Worm (Caenorhabditis elegans) whole organism, young adult: ENCODE results near the gene Y45G5AM.7.

ENCODE experiments used
- F33H1.4 ChIP-seq: fragments of 200-800 bp; sonication (Bioruptor generic); IDR thresholded peaks from 2 replicates; pipeline ENCODE4 v1.3.6; 2022; ENCODE audit warnings: missing genetic modification reagents, missing genetic modification characterization, missing compliant biosample characterization
- F49E8.2 ChIP-seq: sonication (generic microtip); optimal IDR thresholded peaks from 3 replicates; lab custom pipeline; 2017; ENCODE audit warnings: missing genetic modification characterization, mild to moderate bottlenecking, missing compliant biosample characterization, antibody characterized with exemption, moderate library complexity; ENCODE audit not compliant: insufficient read depth
- ama-1 ChIP-seq, 3 experiments: fragments of 150-350 bp in 1 of 3; sonication (generic microtip) in 2 of 3; optimal IDR thresholded peaks; 2 replicates each; lab custom pipeline; 2014 to 2018; ENCODE audit warnings: missing biosample characterization in 2 of 3, missing genetic modification characterization in 2 of 3, missing genetic modification reagents in 2 of 3
- ceh-79 ChIP-seq: sonication (generic microtip); optimal IDR thresholded peaks from 2 replicates; lab custom pipeline; 2017; ENCODE audit warnings: mild to moderate bottlenecking, missing genetic modification characterization, missing compliant biosample characterization
- hlh-26 ChIP-seq: fragments of 200-800 bp; sonication (Bioruptor generic); conservative IDR thresholded peaks from 2 replicates; pipeline ENCODE4 v1.3.6; 2022; ENCODE audit warnings: missing genetic modification reagents, missing genetic modification characterization, missing compliant biosample characterization
- hrde-1 ChIP-seq: sonication (generic microtip); optimal IDR thresholded peaks from 2 replicates; lab custom pipeline; 2016; ENCODE audit warnings: missing genetic modification characterization, mild to moderate bottlenecking, missing compliant biosample characterization, moderate library complexity, missing genotype, missing genetic modification reagents, borderline replicate concordance
- hsf-1 ChIP-seq: fragments of 200-800 bp; sonication (Bioruptor generic); IDR thresholded peaks from 2 replicates; pipeline ENCODE4 v1.3.6; 2022; ENCODE audit warnings: missing genetic modification reagents, missing genetic modification characterization, missing compliant biosample characterization
- let-607 ChIP-seq, 2 experiments: fragments of 200-800 bp in 1 of 2; sonication (Bioruptor generic) in 1 of 2; sonication (generic microtip) in 1 of 2; optimal IDR thresholded peaks; 2 replicates each; lab custom pipeline; 2016 to 2018; ENCODE audit warnings: mild to moderate bottlenecking in 2 of 2, missing compliant biosample characterization in 2 of 2, missing genetic modification characterization in 2 of 2, moderate library complexity in 2 of 2, missing genotype in 1 of 2
- sdz-38 ChIP-seq: sonication (generic microtip); optimal IDR thresholded peaks from 2 replicates; lab custom pipeline; 2016; ENCODE audit warnings: missing genotype, missing genetic modification characterization, missing compliant biosample characterization
- snpc-1.1 ChIP-seq: sonication (generic microtip); optimal IDR thresholded peaks from 2 replicates; lab custom pipeline; 2017; ENCODE audit warnings: missing genetic modification characterization, mild to moderate bottlenecking, missing compliant biosample characterization, antibody characterized with exemption, moderate library complexity, missing genotype, missing genetic modification reagents; ENCODE audit not compliant: insufficient read depth
- unc-62 ChIP-seq: fragments of 150-350 bp; optimal IDR thresholded peaks from 2 replicates; lab custom pipeline; 2014; ENCODE audit warnings: missing biosample characterization, missing genetic modification reagents, missing genetic modification characterization
- ztf-25 ChIP-seq: fragments of 200-800 bp; sonication (Bioruptor generic); IDR thresholded peaks from 2 replicates; pipeline ENCODE4 v1.3.6; 2022; ENCODE audit warnings: missing genetic modification reagents, missing genetic modification characterization, missing compliant biosample characterization
- ztf-26 ChIP-seq: sonication (generic microtip); optimal IDR thresholded peaks from 2 replicates; lab custom pipeline; 2017; ENCODE audit warnings: missing genetic modification characterization, missing compliant biosample characterization

Gene Y45G5AM.7

ce11 chrV:4120629-4121028 is 49.4 kb downstream of the Y45G5AM.7 start, which contains the start of gene T05B4.10:
TSS of gene T05B4.10 (minus strand) at chrV:4120729.
- no peak for TF ChIP-seq sdz-38
- TF ChIP-seq hlh-26 (GFP tag; lab: Robert Waterston, UW) = no peak
- no peak for TF ChIP-seq ceh-79
- TF ChIP-seq ztf-26 (tag; lab: Kevin White, UChicago) = no peak
- TF ChIP-seq unc-62 (GFP tag; lab: Kevin White, UChicago) = no peak
- no peak for TF ChIP-seq hsf-1 (GFP tag; lab: Robert Waterston, UW)
- no peak for TF ChIP-seq F49E8.2
- no peak for TF ChIP-seq ama-1 (optimal IDR thresholded peaks at IDR 0.05; lab: Kevin White, UChicago)
- TF ChIP-seq ama-1 (GFP tag; optimal IDR thresholded peaks at IDR 0.05; lab: Kevin White, UChicago) = no peak
- no peak for TF ChIP-seq let-607 (tag; optimal IDR thresholded peaks at IDR 0.05; lab: Kevin White, UChicago)
- TF ChIP-seq hrde-1 (tag; lab: Kevin White, UChicago) = no peak
- no peak for TF ChIP-seq F33H1.4 (GFP tag; lab: Robert Waterston, UW)
- no peak for TF ChIP-seq ztf-25 (GFP tag; lab: Robert Waterston, UW)

- TF ChIP-seq snpc-1.1 (tag; lab: Kevin White, UChicago) = no peak
- TF ChIP-seq, all 124 proteins: peak for 0
These were observed 51.7 kb downstream of the Y45G5AM.7 start, which contains the start of gene T05B4.9 for ce11 chrV:4118332-4118731. TSS of gene T05B4.9 (minus strand) at chrV:4118432.
